Fruit fly (Drosophila melanogaster) whole organism, embryonic: ENCODE results near the gene Hand.

Source experiments
- Aef1 ChIP-seq: fragments of 200-800 bp; sonication (Bioruptor generic); IDR thresholded peaks from 3 replicates; pipeline ENCODE4 v1.3.6; 2022; ENCODE audit warnings: missing biosample characterization, missing genetic modification characterization
- Atf-2 ChIP-seq: fragments of 200-800 bp; sonication (Bioruptor generic); optimal IDR thresholded peaks from 2 replicates; lab custom pipeline; 2016; ENCODE audit warnings: missing biosample characterization, missing genetic modification characterization
- BEAF-32 ChIP-seq: fragments of 200-800 bp; sonication (Bioruptor generic); optimal IDR thresholded peaks from 3 replicates; lab custom pipeline; 2017; ENCODE audit warnings: missing biosample characterization, missing genetic modification characterization, mild to moderate bottlenecking, moderate library complexity, missing genetic modification reagents
- Blimp-1 ChIP-seq: fragments of 200-800 bp; sonication (Bioruptor generic); optimal IDR thresholded peaks from 3 replicates; lab custom pipeline; 2018; ENCODE audit warnings: missing biosample characterization, missing genetic modification characterization, mild to moderate bottlenecking, moderate library complexity, missing genetic modification reagents
- CG10462 ChIP-seq: fragments of 200-800 bp; sonication (Bioruptor generic); optimal IDR thresholded peaks from 2 replicates; lab custom pipeline; 2016; ENCODE audit warnings: missing biosample characterization, missing genetic modification characterization
- CG10959 ChIP-seq: fragments of 200-800 bp; sonication (Bioruptor generic); IDR thresholded peaks from 2 replicates; pipeline ENCODE4 v1.3.6; 2022; ENCODE audit warnings: missing biosample characterization, missing genetic modification characterization
- CG10979 ChIP-seq: fragments of 200-800 bp; sonication (Bioruptor generic); optimal IDR thresholded peaks from 2 replicates; lab custom pipeline; 2018; ENCODE audit warnings: missing biosample characterization, mild to moderate bottlenecking, missing genetic modification characterization, moderate library complexity
- CG1233 ChIP-seq: fragments of 200-800 bp; sonication (Bioruptor generic); optimal IDR thresholded peaks from 4 replicates; lab custom pipeline; 2018; ENCODE audit warnings: missing biosample characterization, mild to moderate bottlenecking, missing genetic modification characterization
- CG13624 ChIP-seq: fragments of 200-800 bp; sonication (Bioruptor generic); optimal IDR thresholded peaks from 2 replicates; lab custom pipeline; 2016; ENCODE audit warnings: missing biosample characterization, missing genetic modification characterization
- CG14667 ChIP-seq: fragments of 200-800 bp; sonication (Bioruptor generic); IDR thresholded peaks from 2 replicates; pipeline ENCODE4 v1.3.6; 2022; ENCODE audit warnings: missing biosample characterization, missing genetic modification characterization
- CG15479 ChIP-seq: fragments of 200-800 bp; sonication (Bioruptor generic); optimal IDR thresholded peaks from 3 replicates; lab custom pipeline; 2019; ENCODE audit warnings: missing biosample characterization, mild to moderate bottlenecking, missing genetic modification characterization, moderate library complexity
- CG17568 ChIP-seq: fragments of 200-800 bp; sonication (Bioruptor generic); optimal IDR thresholded peaks from 2 replicates; lab custom pipeline; 2018; ENCODE audit warnings: missing biosample characterization, mild to moderate bottlenecking, missing genetic modification characterization, moderate library complexity
- CG1832 ChIP-seq: fragments of 200-800 bp; sonication (Bioruptor generic); optimal IDR thresholded peaks from 2 replicates; lab custom pipeline; 2017; ENCODE audit warnings: missing biosample characterization, mild to moderate bottlenecking, missing genetic modification characterization, inconsistent platforms
- CG7271 ChIP-seq: fragments of 200-800 bp; sonication (Bioruptor generic); optimal IDR thresholded peaks from 2 replicates; lab custom pipeline; 2018; ENCODE audit warnings: missing biosample characterization, mild to moderate bottlenecking, missing genetic modification characterization, moderate library complexity
- D19B ChIP-seq: fragments of 200-800 bp; sonication (Bioruptor generic); optimal IDR thresholded peaks from 2 replicates; lab custom pipeline; 2017; ENCODE audit warnings: missing biosample characterization, mild to moderate bottlenecking, missing genetic modification characterization
- Dip3 ChIP-seq: fragments of 200-800 bp; sonication (Bioruptor generic); optimal IDR thresholded peaks from 3 replicates; lab custom pipeline; 2016; ENCODE audit warnings: missing biosample characterization, missing genetic modification characterization
- Drgx ChIP-seq: fragments of 200-800 bp; sonication (Bioruptor generic); IDR thresholded peaks from 2 replicates; pipeline ENCODE4 v1.3.6; 2022; ENCODE audit warnings: missing biosample characterization, missing genetic modification characterization
- E2f2 ChIP-seq: fragments of 200-800 bp; sonication (Bioruptor generic); IDR thresholded peaks from 2 replicates; pipeline ENCODE4 v1.3.6; 2022; ENCODE audit warnings: missing biosample characterization, missing genetic modification characterization
- Hr51 ChIP-seq, 2 experiments: fragments of 200-800 bp; sonication (Bioruptor generic); optimal IDR thresholded peaks; 2 replicates in 1 of 2; 3 replicates in 1 of 2; lab custom pipeline; 2016 to 2018; ENCODE audit warnings: missing biosample characterization in 2 of 2, missing genetic modification characterization in 2 of 2, mild to moderate bottlenecking in 1 of 2, moderate library complexity in 1 of 2
- Kr ChIP-seq: fragments of 200-800 bp; sonication (Bioruptor generic); optimal IDR thresholded peaks from 2 replicates; lab custom pipeline; 2017; ENCODE audit warnings: missing biosample characterization, mild to moderate bottlenecking, missing genetic modification characterization
- NC2α ChIP-seq: fragments of 200-800 bp; sonication (Bioruptor generic); optimal IDR thresholded peaks from 2 replicates; lab custom pipeline; 2016; ENCODE audit warnings: missing biosample characterization, missing genetic modification characterization
- NC2β ChIP-seq: fragments of 200-800 bp; sonication (Bioruptor generic); optimal IDR thresholded peaks from 2 replicates; lab custom pipeline; 2016; ENCODE audit warnings: missing biosample characterization, missing genetic modification characterization
- NfI ChIP-seq: fragments of 200-800 bp; sonication (Bioruptor generic); optimal IDR thresholded peaks from 3 replicates; lab custom pipeline; 2018; ENCODE audit warnings: missing biosample characterization, mild to moderate bottlenecking, missing genetic modification characterization, moderate library complexity
- Optix ChIP-seq: fragments of 200-800 bp; sonication (Bioruptor generic); IDR thresholded peaks from 3 replicates; pipeline ENCODE4 v1.3.6; 2022; ENCODE audit warnings: missing biosample characterization, missing genetic modification characterization
- Ptx1 ChIP-seq: fragments of 200-800 bp; sonication (Bioruptor generic); IDR thresholded peaks from 2 replicates; pipeline ENCODE4 v1.3.6; 2022; ENCODE audit warnings: missing biosample characterization, missing genetic modification characterization
- Tbp ChIP-seq: fragments of >200 bp; optimal IDR thresholded peaks from 2 replicates; lab custom pipeline; 2018; ENCODE audit warnings: missing biosample characterization, missing genetic modification characterization
- Xbp1 ChIP-seq: fragments of 200-800 bp; sonication (Bioruptor generic); optimal IDR thresholded peaks from 3 replicates; lab custom pipeline; 2016; ENCODE audit warnings: missing biosample characterization, mild to moderate bottlenecking, missing genetic modification characterization
- ac ChIP-seq: fragments of 200-800 bp; sonication (Bioruptor generic); optimal IDR thresholded peaks from 3 replicates; lab custom pipeline; 2017; ENCODE audit warnings: missing biosample characterization, mild to moderate bottlenecking, missing genetic modification characterization
- bab2 ChIP-seq: fragments of 200-800 bp; sonication (Bioruptor generic); optimal IDR thresholded peaks from 2 replicates; lab custom pipeline; 2016; ENCODE audit warnings: missing biosample characterization, missing genetic modification characterization
- cg ChIP-seq: fragments of 200-800 bp; sonication (Bioruptor generic); optimal IDR thresholded peaks from 3 replicates; lab custom pipeline; 2019; ENCODE audit warnings: missing biosample characterization, mild to moderate bottlenecking, missing genetic modification characterization, moderate library complexity
- dm ChIP-seq: fragments of 200-800 bp; sonication (Bioruptor generic); optimal IDR thresholded peaks from 3 replicates; lab custom pipeline; 2016; ENCODE audit warnings: missing biosample characterization, missing genetic modification characterization
- en ChIP-seq: fragments of 200-800 bp; sonication (Bioruptor generic); optimal IDR thresholded peaks from 2 replicates; lab custom pipeline; 2016; ENCODE audit warnings: missing biosample characterization, missing genetic modification characterization
- gcm ChIP-seq: fragments of 200-800 bp; sonication (Bioruptor generic); optimal IDR thresholded peaks from 2 replicates; lab custom pipeline; 2019; ENCODE audit warnings: missing biosample characterization, mild to moderate bottlenecking, missing genetic modification characterization, moderate library complexity
- gsb-n ChIP-seq: fragments of 200-800 bp; sonication (Bioruptor generic); optimal IDR thresholded peaks from 3 replicates; lab custom pipeline; 2018; ENCODE audit warnings: missing biosample characterization, mild to moderate bottlenecking, missing genetic modification characterization
- jumu ChIP-seq: fragments of 200-800 bp; sonication (Bioruptor generic); optimal IDR thresholded peaks from 3 replicates; lab custom pipeline; 2016; ENCODE audit warnings: missing biosample characterization, missing genetic modification characterization
- kni ChIP-seq: fragments of 200-800 bp; sonication (Bioruptor generic); optimal IDR thresholded peaks from 3 replicates; lab custom pipeline; 2017; ENCODE audit warnings: mild to moderate bottlenecking, missing biosample characterization, missing genetic modification reagents, missing genetic modification characterization
- lola ChIP-seq, 3 experiments: fragments of >200 bp in 2 of 3; fragments of 200-800 bp in 1 of 3; sonication (Bioruptor generic) in 1 of 3; optimal IDR thresholded peaks; 2 replicates each; lab custom pipeline; 2017 to 2019; ENCODE audit warnings: missing biosample characterization in 3 of 3, missing genetic modification characterization in 3 of 3, mild to moderate bottlenecking in 1 of 3, moderate library complexity in 1 of 3
- lov ChIP-seq, 2 experiments: fragments of 200-800 bp in 1 of 2; fragments of >200 bp in 1 of 2; sonication (Bioruptor generic) in 1 of 2; IDR thresholded peaks in 1 of 2; optimal IDR thresholded peaks in 1 of 2; 2 replicates in 1 of 2; 3 replicates in 1 of 2; pipeline versions ENCODE4 v1.3.6 to Lab custom; 2017 to 2022; ENCODE audit warnings: missing biosample characterization in 1 of 2, missing genetic modification characterization in 1 of 2
- oc ChIP-seq: fragments of 200-800 bp; sonication (Bioruptor generic); optimal IDR thresholded peaks from 2 replicates; lab custom pipeline; 2018; ENCODE audit warnings: missing biosample characterization, mild to moderate bottlenecking, missing genetic modification characterization, moderate library complexity
- pb ChIP-seq: fragments of 200-800 bp; sonication (Bioruptor generic); optimal IDR thresholded peaks from 3 replicates; lab custom pipeline; 2016; ENCODE audit warnings: missing biosample characterization, missing genetic modification characterization
- peb ChIP-seq: fragments of 200-800 bp; sonication (Bioruptor generic); IDR thresholded peaks from 2 replicates; pipeline ENCODE4 v1.3.6; 2022; ENCODE audit warnings: missing biosample characterization, missing genetic modification characterization
- sd ChIP-seq: fragments of 200-800 bp; sonication (Bioruptor generic); optimal IDR thresholded peaks from 3 replicates; lab custom pipeline; 2018; ENCODE audit warnings: missing biosample characterization, mild to moderate bottlenecking, missing genetic modification characterization, moderate library complexity
- sens ChIP-seq: fragments of 200-800 bp; sonication (Bioruptor generic); peaks from one replicate; lab custom pipeline; 2016; ENCODE audit warnings: missing biosample characterization, missing genetic modification characterization
- tx ChIP-seq: fragments of 200-800 bp; sonication (Bioruptor generic); optimal IDR thresholded peaks from 2 replicates; lab custom pipeline; 2016; ENCODE audit warnings: missing biosample characterization, missing genetic modification characterization
- wek ChIP-seq: fragments of 200-800 bp; sonication (Bioruptor generic); optimal IDR thresholded peaks from 3 replicates; lab custom pipeline; 2018; ENCODE audit warnings: missing biosample characterization, mild to moderate bottlenecking, missing genetic modification characterization, moderate library complexity
- zfh1 ChIP-seq: fragments of 200-800 bp; sonication (Bioruptor generic); IDR thresholded peaks from 3 replicates; pipeline ENCODE4 v1.3.6; 2022; ENCODE audit warnings: missing biosample characterization, missing genetic modification characterization

The Hand gene

dm6 chr2L:10260750-10261493 is 34.3 kb downstream of the Hand start, which contains the start of gene Pten (continued):
- peak; percentile 31 for TF ChIP-seq pb (GFP tag; lab: Kevin White, UChicago)
- peak; percentile 4 for TF ChIP-seq sd
- TF ChIP-seq Xbp1 (GFP tag; lab: Kevin White, UChicago) = peak; percentile 56
- TF ChIP-seq CG10959 (GFP tag; lab: Robert Waterston, UW) = no peak
- TF ChIP-seq Dip3 (GFP tag; lab: Kevin White, UChicago) = peak; percentile 58
- TF ChIP-seq CG7271 (tag; lab: Kevin White, UChicago) = peak; percentile 16
- TF ChIP-seq CG1233 (GFP tag; lab: Kevin White, UChicago) = peak; percentile 68
- TF ChIP-seq en (GFP tag; lab: Kevin White, UChicago) = peak; percentile 51
- peak; percentile 63 for TF ChIP-seq CG10979 (tag; lab: Kevin White, UChicago)
- TF ChIP-seq NC2β (GFP tag; lab: Kevin White, UChicago) = peak; percentile 57
- TF ChIP-seq gcm = no peak
- TF ChIP-seq, all 482 proteins: peak for 268

dm6 chr2L:10259960-10260749 is 35.0 kb downstream of the Hand start:
- TF ChIP-seq lov (optimal IDR thresholded peaks at IDR 0.05; lab: Kevin White, UChicago) (peak; percentile 80), lov (GFP tag; IDR thresholded peaks at IDR 0.05; lab: Robert Waterston, UW) (no peak), Optix (no peak), tx (GFP tag; lab: Kevin White, UChicago) (no peak), Aef1 (no peak), dm (GFP tag; lab: Kevin White, UChicago) (no peak), NfI (no peak), CG13624 (GFP tag; lab: Kevin White, UChicago) (no peak), Ptx1 (GFP tag; lab: Robert Waterston, UW) (no peak), Drgx (0 out of 2 replicates have a peak, but pooled peaks have one; percentile 27), Xbp1 (GFP tag; lab: Kevin White, UChicago) (no peak), Blimp-1 (GFP tag; lab: Kevin White, UChicago) (no peak), Tbp (GFP tag; lab: Kevin White, UChicago) (no peak), ac (no peak), oc (tag; lab: Kevin White, UChicago) (no peak), gsb-n (no peak), CG14667 (GFP tag; lab: Robert Waterston, UW) (no peak), kni (GFP tag; lab: Kevin White, UChicago) (no peak), CG1832 (GFP tag; lab: Kevin White, UChicago) (no peak), E2f2 (GFP tag; lab: Robert Waterston, UW) (no peak), CG15479 (peak; percentile 47), bab2 (GFP tag; lab: Kevin White, UChicago) (no peak), Atf-2 (GFP tag; lab: Kevin White, UChicago) (no peak), Kr (GFP tag; lab: Kevin White, UChicago) (peak; percentile 68), Hr51 (GFP tag; optimal IDR thresholded peaks at IDR 0.05; lab: Kevin White, UChicago) (no peak), zfh1 (GFP tag; lab: Robert Waterston, UW) (peak; percentile 13; the same call in 1 of the 3 replicates), CG10462 (GFP tag; lab: Kevin White, UChicago) (no peak), jumu (GFP tag; lab: Kevin White, UChicago) (no peak), NC2α (GFP tag; lab: Kevin White, UChicago) (no peak), D19B (GFP tag; lab: Kevin White, UChicago) (no peak), lola (GFP tag; optimal IDR thresholded peaks at IDR 0.05; lab: Kevin White, UChicago) (peak in 1 of 3 experiments; percentile 44), peb (GFP tag; lab: Robert Waterston, UW) (no peak), CG17568 (GFP tag; lab: Kevin White, UChicago) (no peak), cg (peak; percentile 91), wek (GFP tag; lab: Kevin White, UChicago) (no peak), BEAF-32 (no peak), sens (GFP tag; lab: Kevin White, UChicago) (peak; percentile 49)
